Worm (Caenorhabditis elegans) whole organism, mixed stage, embryonic: ENCODE results near the gene F28E10.1.

Experiments
- M03D4.4 ChIP-seq: sonication (generic microtip); optimal IDR thresholded peaks from 2 replicates; lab custom pipeline; 2017; ENCODE audit warnings: mild to moderate bottlenecking, missing genetic modification characterization, missing compliant biosample characterization
- bed-3 ChIP-seq: fragments of 200-800 bp; sonication (Bioruptor generic); optimal IDR thresholded peaks from 3 replicates; lab custom pipeline; 2018; ENCODE audit warnings: mild to moderate bottlenecking, missing genetic modification characterization, moderate library complexity, missing compliant biosample characterization
- blmp-1 ChIP-seq: fragments of 150-350 bp; optimal IDR thresholded peaks from 2 replicates; lab custom pipeline; 2014; ENCODE audit warnings: missing biosample characterization, missing genetic modification characterization
- ceh-39 ChIP-seq: fragments of 150-350 bp; optimal IDR thresholded peaks from 2 replicates; lab custom pipeline; 2014; ENCODE audit warnings: missing biosample characterization, missing genetic modification characterization
- ceh-43 ChIP-seq: fragments of 200-800 bp; sonication (Bioruptor generic); optimal IDR thresholded peaks from 2 replicates; lab custom pipeline; 2018; ENCODE audit warnings: mild to moderate bottlenecking, missing genetic modification characterization, moderate library complexity, missing compliant biosample characterization
- ces-1 ChIP-seq: fragments of 150-350 bp; optimal IDR thresholded peaks from 2 replicates; lab custom pipeline; 2014; ENCODE audit warnings: missing biosample characterization, missing genetic modification reagents, missing genetic modification characterization
- cnd-1 ChIP-seq: fragments of 200-800 bp; sonication (Bioruptor generic); optimal IDR thresholded peaks from 2 replicates; lab custom pipeline; 2018; ENCODE audit warnings: mild to moderate bottlenecking, missing genetic modification characterization, missing compliant biosample characterization
- drap-1 ChIP-seq: fragments of 200-800 bp; sonication (Bioruptor generic); optimal IDR thresholded peaks from 3 replicates; lab custom pipeline; 2018; ENCODE audit warnings: mild to moderate bottlenecking, missing genetic modification characterization, missing compliant biosample characterization
- elt-3 ChIP-seq: fragments of 150-350 bp; optimal IDR thresholded peaks from 2 replicates; lab custom pipeline; 2014; ENCODE audit warnings: missing biosample characterization, missing genetic modification characterization
- flh-1 ChIP-seq: fragments of 200-800 bp; sonication (Bioruptor generic); optimal IDR thresholded peaks from 2 replicates; lab custom pipeline; 2018; ENCODE audit warnings: mild to moderate bottlenecking, missing genetic modification characterization, moderate library complexity, missing compliant biosample characterization
- ham-2 ChIP-seq: fragments of 200-800 bp; sonication (Bioruptor generic); optimal IDR thresholded peaks from 2 replicates; lab custom pipeline; 2018; ENCODE audit warnings: mild to moderate bottlenecking, missing genetic modification characterization, missing compliant biosample characterization
- hlh-1 ChIP-seq: fragments of 150-350 bp; optimal IDR thresholded peaks from 2 replicates; lab custom pipeline; 2014; ENCODE audit warnings: missing biosample characterization, missing genetic modification reagents, missing genetic modification characterization
- lin-13 ChIP-seq: fragments of 150-350 bp; optimal IDR thresholded peaks from 2 replicates; lab custom pipeline; 2014; ENCODE audit warnings: missing biosample characterization, missing genetic modification characterization
- lin-32 ChIP-seq: fragments of 200-800 bp; sonication (Bioruptor generic); optimal IDR thresholded peaks from 2 replicates; lab custom pipeline; 2018; ENCODE audit warnings: mild to moderate bottlenecking, missing genetic modification characterization, missing compliant biosample characterization
- lsy-2 ChIP-seq: fragments of 150-350 bp; optimal IDR thresholded peaks from 2 replicates; lab custom pipeline; 2014; ENCODE audit warnings: missing biosample characterization, missing genetic modification characterization
- mab-5 ChIP-seq: fragments of 150-350 bp; optimal IDR thresholded peaks from 2 replicates; lab custom pipeline; 2014; ENCODE audit warnings: missing biosample characterization, missing genetic modification characterization
- mep-1 ChIP-seq: fragments of 150-350 bp; optimal IDR thresholded peaks from 2 replicates; lab custom pipeline; 2017; ENCODE audit warnings: missing biosample characterization, missing genetic modification reagents, missing genetic modification characterization, inconsistent platforms
- nhr-12 ChIP-seq: fragments of 150-350 bp; optimal IDR thresholded peaks from 2 replicates; lab custom pipeline; 2014; ENCODE audit warnings: missing biosample characterization, missing genetic modification characterization
- nhr-2 ChIP-seq: fragments of 150-350 bp; optimal IDR thresholded peaks from 2 replicates; lab custom pipeline; 2014; ENCODE audit warnings: missing biosample characterization, missing genetic modification characterization
- nhr-76 ChIP-seq: sonication (generic microtip); optimal IDR thresholded peaks from 2 replicates; lab custom pipeline; 2017; ENCODE audit warnings: missing biosample characterization, missing genetic modification characterization
- pha-4 ChIP-seq: fragments of 150-350 bp; optimal IDR thresholded peaks from 2 replicates; lab custom pipeline; 2018; ENCODE audit warnings: missing biosample characterization, missing genetic modification reagents, missing genetic modification characterization
- sem-2 ChIP-seq: fragments of 200-800 bp; sonication (Bioruptor generic); optimal IDR thresholded peaks from 2 replicates; lab custom pipeline; 2018; ENCODE audit warnings: mild to moderate bottlenecking, missing genetic modification characterization, missing compliant biosample characterization
- snpc-4 ChIP-seq: fragments of 150-350 bp; optimal IDR thresholded peaks from 2 replicates; lab custom pipeline; 2014; ENCODE audit warnings: missing biosample characterization, missing genetic modification characterization
- sptf-1 ChIP-seq: sonication (generic microtip); optimal IDR thresholded peaks from 2 replicates; lab custom pipeline; 2017; ENCODE audit warnings: mild to moderate bottlenecking, missing genetic modification characterization, moderate library complexity, missing compliant biosample characterization
- tbx-8 ChIP-seq: fragments of 200-800 bp; sonication (Bioruptor generic); optimal IDR thresholded peaks from 2 replicates; lab custom pipeline; 2018; ENCODE audit warnings: mild to moderate bottlenecking, missing genetic modification characterization, moderate library complexity, missing compliant biosample characterization
- unc-39 ChIP-seq: fragments of 150-350 bp; optimal IDR thresholded peaks from 2 replicates; lab custom pipeline; 2014; ENCODE audit warnings: missing biosample characterization, missing genetic modification characterization
- unc-62 ChIP-seq: fragments of 150-350 bp; optimal IDR thresholded peaks from 2 replicates; lab custom pipeline; 2014; ENCODE audit warnings: missing biosample characterization, missing genetic modification reagents, missing genetic modification characterization
- zip-8 ChIP-seq: fragments of 150-350 bp; optimal IDR thresholded peaks from 2 replicates; lab custom pipeline; 2014; ENCODE audit warnings: missing biosample characterization, missing genetic modification characterization
- ztf-11 ChIP-seq: fragments of 150-350 bp; optimal IDR thresholded peaks from 2 replicates; lab custom pipeline; 2014; ENCODE audit warnings: missing biosample characterization, missing genetic modification characterization

Gene F28E10.1

DNA sequence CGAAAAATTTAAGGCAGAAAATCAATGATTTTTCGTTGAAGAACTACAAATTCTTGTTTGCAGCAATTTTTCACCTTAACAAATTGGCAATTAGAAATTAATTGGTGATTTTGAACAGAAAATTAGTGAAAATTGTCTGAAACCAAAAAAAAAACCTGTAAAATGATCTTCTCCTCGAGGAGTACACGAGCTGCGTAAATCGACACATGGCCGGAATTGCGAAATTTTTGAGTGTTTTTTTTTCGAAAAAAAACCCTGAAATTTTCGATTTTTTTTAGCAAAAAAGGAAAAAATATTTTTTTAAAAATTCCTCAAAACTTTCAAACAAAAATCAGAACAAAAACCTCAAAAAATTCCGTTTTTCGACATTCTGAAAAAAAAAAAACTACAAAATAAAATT, 17.1 kb upstream of the F28E10.1 start:
- TF ChIP-seq unc-39 (tag; lab: Kevin White, UChicago) = no peak
- TF ChIP-seq ceh-43 (GFP tag; lab: Kevin White, UChicago) = no peak
- TF ChIP-seq lsy-2 (tag; lab: Kevin White, UChicago) = no peak
- TF ChIP-seq flh-1 (GFP tag; lab: Kevin White, UChicago) = no peak
- no peak for TF ChIP-seq ces-1 (GFP tag; lab: Kevin White, UChicago)
- no peak for TF ChIP-seq cnd-1 (tag; lab: Kevin White, UChicago)

DNA sequence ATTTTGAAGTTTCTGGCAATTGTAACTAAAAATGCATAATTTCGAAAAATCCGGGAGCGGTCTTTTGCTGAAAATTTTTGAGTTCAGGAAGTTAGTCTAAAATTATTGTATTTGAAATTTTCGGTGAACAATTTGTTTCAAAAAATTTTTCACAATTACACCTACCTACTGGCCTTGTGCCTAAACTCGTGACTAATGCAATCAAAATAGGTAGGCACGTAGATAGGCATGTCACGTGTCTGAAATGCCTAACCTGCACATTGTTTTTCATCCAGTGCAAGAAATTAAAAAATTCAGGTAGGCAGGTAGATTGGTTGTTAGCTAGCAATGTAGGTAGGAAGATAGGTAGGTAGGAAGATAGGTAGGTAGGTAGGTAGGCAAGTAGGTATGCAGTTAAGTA, 11.5 kb upstream of the F28E10.1 start:
- TF ChIP-seq snpc-4 (tag; lab: Kevin White, UChicago) (no peak), drap-1 (GFP tag; lab: Kevin White, UChicago) (no peak), bed-3 (no peak), sptf-1 (no peak), cnd-1 (tag; lab: Kevin White, UChicago) (no peak), mab-5 (tag; lab: Kevin White, UChicago) (no peak), ztf-11 (no peak), pha-4 (tag; lab: Kevin White, UChicago) (no peak), mep-1 (tag; lab: Kevin White, UChicago) (no peak), ham-2 (no peak), sem-2 (GFP tag; lab: Kevin White, UChicago) (no peak), zip-8 (tag; lab: Kevin White, UChicago) (no peak)

DNA sequence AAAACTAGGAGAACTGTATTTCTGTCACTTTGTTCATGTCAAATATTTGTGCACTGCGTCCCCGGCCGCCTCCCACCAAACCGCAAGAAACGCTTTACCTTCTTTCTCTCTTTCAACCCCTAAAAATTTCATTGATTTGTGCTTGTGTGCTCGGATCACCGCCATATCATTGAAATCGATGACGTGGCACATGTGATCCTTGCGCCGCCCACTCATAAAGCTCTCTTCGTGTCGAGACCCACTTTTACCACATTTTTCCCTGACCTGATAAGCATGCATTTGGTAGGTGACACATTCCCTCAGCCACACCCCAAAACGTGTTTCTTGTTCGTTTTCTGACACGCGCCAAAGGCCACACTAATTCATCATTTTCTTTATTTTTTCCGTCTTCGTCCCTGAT, 10.9 kb upstream of the F28E10.1 start:
- TF ChIP-seq blmp-1 (tag; lab: Kevin White, UChicago) (no peak), lin-32 (no peak), nhr-2 (no peak), ceh-39 (no peak), ces-1 (GFP tag; lab: Kevin White, UChicago) (no peak), unc-62 (GFP tag; lab: Kevin White, UChicago) (no peak), lin-13 (no peak), bed-3 (no peak), elt-3 (tag; lab: Kevin White, UChicago) (no peak), zip-8 (tag; lab: Kevin White, UChicago) (no peak), cnd-1 (tag; lab: Kevin White, UChicago) (no peak)

DNA sequence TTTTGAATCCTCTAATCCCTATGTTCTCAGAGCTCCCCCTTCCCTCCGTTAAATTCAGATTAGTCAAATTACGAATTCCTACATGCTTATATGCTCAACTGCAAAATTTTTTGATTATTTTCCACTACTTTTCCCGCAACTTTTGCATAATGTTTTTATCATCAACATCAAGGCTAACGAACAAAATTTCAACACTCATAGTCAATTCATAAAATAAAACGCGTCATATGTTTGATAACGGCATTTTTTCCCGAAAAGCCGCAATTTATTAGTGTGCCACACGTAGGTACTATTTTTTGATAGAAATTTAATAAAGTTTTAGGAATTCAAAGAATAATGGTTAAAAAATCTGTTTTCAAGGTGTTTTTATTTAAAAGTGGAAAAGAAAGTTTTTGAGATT, 9.5 kb upstream of the F28E10.1 start:
- TF ChIP-seq ztf-11 = no peak
- TF ChIP-seq unc-39 (tag; lab: Kevin White, UChicago) = no peak
- no peak for TF ChIP-seq cnd-1 (tag; lab: Kevin White, UChicago)
- TF ChIP-seq unc-62 (GFP tag; lab: Kevin White, UChicago) = no peak
- TF ChIP-seq ceh-43 (GFP tag; lab: Kevin White, UChicago) = no peak
- no peak for TF ChIP-seq hlh-1
- TF ChIP-seq drap-1 (GFP tag; lab: Kevin White, UChicago) = no peak
- TF ChIP-seq bed-3 = no peak
- no peak for TF ChIP-seq zip-8 (tag; lab: Kevin White, UChicago)
- no peak for TF ChIP-seq tbx-8 (GFP tag; lab: Kevin White, UChicago)
- TF ChIP-seq ceh-39 = no peak
- no peak for TF ChIP-seq ham-2
- TF ChIP-seq mep-1 (tag; lab: Kevin White, UChicago) = no peak
- no peak for TF ChIP-seq ces-1 (GFP tag; lab: Kevin White, UChicago)
- TF ChIP-seq snpc-4 (tag; lab: Kevin White, UChicago) = no peak
- TF ChIP-seq nhr-76 = no peak
- TF ChIP-seq M03D4.4 = no peak
- TF ChIP-seq pha-4 (tag; lab: Kevin White, UChicago) = no peak
- no peak for TF ChIP-seq mab-5 (tag; lab: Kevin White, UChicago)
- TF ChIP-seq, all 35 proteins: peak for 0

DNA sequence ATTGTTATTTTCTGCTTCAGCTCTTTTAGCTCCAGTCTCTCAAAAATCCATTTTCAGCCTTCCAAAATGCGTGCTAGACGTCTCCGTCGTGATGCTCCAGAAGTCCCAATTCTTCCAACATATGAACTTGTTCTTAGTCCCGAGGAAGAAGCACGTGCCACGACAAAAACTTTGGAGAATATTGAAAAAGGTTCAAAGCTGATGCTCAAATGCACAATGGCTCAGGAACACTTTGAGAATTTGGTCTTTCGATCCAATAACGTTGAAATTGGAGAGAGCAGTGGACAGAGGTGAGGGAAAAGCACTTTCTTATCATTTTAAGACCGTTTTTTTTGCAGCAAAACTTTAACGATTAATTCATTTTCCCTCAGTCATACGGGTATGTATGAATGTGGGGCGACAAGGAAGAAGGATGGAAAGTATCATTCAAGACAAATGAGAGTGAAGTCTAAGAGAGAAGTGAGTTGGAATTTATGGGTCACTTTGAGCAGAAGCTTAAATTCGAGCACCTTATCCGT, 6.0 kb upstream of the F28E10.1 start, which contains the start of gene igeg-1:
igeg-1 (plus strand) TSS at position 51 of the 518 bp plus-strand sequence.
- TF ChIP-seq nhr-12 (tag; lab: Kevin White, UChicago) (no peak), ces-1 (GFP tag; lab: Kevin White, UChicago) (no peak)

DNA sequence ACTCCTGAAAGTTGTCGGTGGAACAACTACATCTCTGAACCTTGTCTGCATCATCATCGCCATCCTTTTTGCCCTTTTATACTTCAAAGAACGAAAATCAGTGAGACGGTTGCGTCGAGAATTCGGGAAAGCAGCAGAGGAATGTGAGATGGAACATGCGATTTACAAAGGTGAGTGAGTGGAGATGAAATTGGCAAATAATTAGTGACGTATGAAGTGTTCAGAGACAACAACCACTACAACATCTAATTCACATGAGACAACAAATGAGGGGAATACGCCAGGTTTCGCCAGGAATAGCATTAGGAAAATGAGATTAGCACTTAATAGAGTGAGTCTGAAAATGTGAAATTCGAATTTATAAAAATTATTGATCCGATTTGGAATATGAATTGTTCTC, 4.1 kb upstream of the F28E10.1 start:
- TF ChIP-seq sptf-1 (no peak), unc-62 (GFP tag; lab: Kevin White, UChicago) (no peak), ceh-39 (no peak), flh-1 (GFP tag; lab: Kevin White, UChicago) (no peak)
- TF ChIP-seq, all 35 proteins: peak for 0
